Fruit fly (Drosophila melanogaster): ENCODE results near the gene Pyroxd1.

DNA sequence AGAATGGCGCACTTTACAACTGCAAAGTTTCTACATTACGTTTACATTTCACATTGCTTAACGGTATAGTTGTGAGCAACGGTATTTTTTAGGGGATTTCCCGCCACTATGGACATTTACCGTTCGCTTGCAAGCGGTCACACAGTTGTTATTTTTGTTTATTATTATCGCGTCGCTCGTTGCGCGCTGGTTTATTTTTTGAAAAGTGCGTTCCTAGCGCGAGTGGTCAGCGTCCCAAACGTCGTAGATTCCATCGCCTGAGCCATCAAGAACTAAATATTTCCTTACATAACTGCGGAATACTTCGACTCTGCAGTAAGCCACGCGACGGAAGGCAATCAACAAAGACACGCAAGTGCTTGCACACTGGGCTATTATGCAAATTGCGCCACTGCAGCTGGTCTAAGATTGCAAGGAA, 25.0 kb upstream of the Pyroxd1 start, which contains the start of gene bwa:
- TF ChIP-seq CG14050 (GFP tag; IDR thresholded peaks at IDR 0.05): no peak
- no peak for TF ChIP-seq D (optimal IDR thresholded peaks at IDR 0.05)
- TF ChIP-seq D (GFP tag; optimal IDR thresholded peaks at IDR 0.05): no peak
- no peak for TF ChIP-seq Hsf (GFP tag; optimal IDR thresholded peaks at IDR 0.05)
